Worm (Caenorhabditis elegans): ENCODE data around the gene fbxa-85.
A peak's percentile ranks its signal among the peaks of the same experiment; 100 is the strongest.

Gene fbxa-85

ce11 chrV:17241278-17241661 is 17.7 kb upstream of the fbxa-85 start:
- TF ChIP-seq saeg-2 (GFP tag; IDR thresholded peaks at IDR 0.05), result no peak
- no peak for TF ChIP-seq ceh-28 (tag; optimal IDR thresholded peaks at IDR 0.05)
- TF ChIP-seq dmd-6 (GFP tag; IDR thresholded peaks at IDR 0.05), result peak; percentile 73
- no peak for TF ChIP-seq skn-1 (tag; optimal IDR thresholded peaks at IDR 0.05)
- TF ChIP-seq lin-38 (GFP tag; IDR thresholded peaks at IDR 0.05), result no peak
- no peak for TF ChIP-seq fkh-10 (GFP tag; optimal IDR thresholded peaks at IDR 0.05)
- TF ChIP-seq ceh-82 (tag; optimal IDR thresholded peaks at IDR 0.05), result no peak
- no peak for TF ChIP-seq lin-39 (tag; optimal IDR thresholded peaks at IDR 0.05)
- TF ChIP-seq nhr-77 (tag; optimal IDR thresholded peaks at IDR 0.05), result no peak
- TF ChIP-seq nhr-76 (tag; optimal IDR thresholded peaks at IDR 0.05), result no peak
- no peak for TF ChIP-seq ceh-44 (GFP tag; IDR thresholded peaks at IDR 0.05)
- TF ChIP-seq nhr-6 (tag; optimal IDR thresholded peaks at IDR 0.05), result no peak
- peak; percentile 86 for TF ChIP-seq pqm-1 (tag; optimal IDR thresholded peaks at IDR 0.05)
- peak; percentile 47 for TF ChIP-seq nhr-28 (tag; optimal IDR thresholded peaks at IDR 0.05)
- TF ChIP-seq unc-130 (GFP tag; optimal IDR thresholded peaks at IDR 0.05), result no peak
- no peak for TF ChIP-seq daf-16 (GFP tag; optimal IDR thresholded peaks at IDR 0.05)
- peak; percentile 47 for TF ChIP-seq daf-16 (tag; optimal IDR thresholded peaks at IDR 0.05)
- TF ChIP-seq nhr-111 (GFP tag; optimal IDR thresholded peaks at IDR 0.05), result no peak
- TF ChIP-seq hlh-11 (tag; optimal IDR thresholded peaks at IDR 0.05), result peak; percentile 53
- TF ChIP-seq duxl-1 (tag; optimal IDR thresholded peaks at IDR 0.05; ENCODE audit: poor library complexity), result no peak

ce11 chrV:17242552-17242951 is 16.4 kb upstream of the fbxa-85 start, which contains the start of gene Y68A4B.3:
Gene Y68A4B.3 (minus strand): TSS chrV:17242652.
- TF ChIP-seq dmd-8 (GFP tag; IDR thresholded peaks at IDR 0.05) (no peak), hlh-11 (tag; optimal IDR thresholded peaks at IDR 0.05) (no peak), F26F4.8 (GFP tag; conservative IDR thresholded peaks at IDR 0.05) (no peak), T20F7.1 (GFP tag; optimal IDR thresholded peaks at IDR 0.05) (no peak), zfp-3 (GFP tag; conservative IDR thresholded peaks at IDR 0.05) (no peak), hlh-30 (tag; optimal IDR thresholded peaks at IDR 0.05; ENCODE audit: insufficient read depth) (no peak), pha-4 (GFP tag; IDR thresholded peaks at IDR 0.05) (no peak), pha-4 (tag; optimal IDR thresholded peaks at IDR 0.05) (no peak), zfp-2 (tag; optimal IDR thresholded peaks at IDR 0.05) (no peak), hif-1 (tag; optimal IDR thresholded peaks at IDR 0.05) (no peak)

ce11 chrV:17243016-17243415 is 16.0 kb upstream of the fbxa-85 start:
- TF ChIP-seq pqm-1 (tag; optimal IDR thresholded peaks at IDR 0.05) (peak; percentile 20), dmd-6 (GFP tag; IDR thresholded peaks at IDR 0.05) (0 out of 2 replicates have a peak, but pooled peaks have one; percentile 7), nhr-77 (tag; optimal IDR thresholded peaks at IDR 0.05) (no peak), php-3 (GFP tag; IDR thresholded peaks at IDR 0.05) (0 out of 2 replicates have a peak, but pooled peaks have one; percentile 26)

ce11 chrV:17245406-17245805 is 13.6 kb upstream of the fbxa-85 start, which contains the start of gene clec-242:
Gene clec-242 (minus strand): TSS chrV:17245506.
- TF ChIP-seq lin-15B (tag; optimal IDR thresholded peaks at IDR 0.05) (no peak), fkh-10 (GFP tag; optimal IDR thresholded peaks at IDR 0.05) (no peak), zip-11 (GFP tag; IDR thresholded peaks at IDR 0.05) (no peak), unc-39 (tag; optimal IDR thresholded peaks at IDR 0.05) (no peak), ces-1 (GFP tag; optimal IDR thresholded peaks at IDR 0.05) (no peak), Y105C5A.15 (GFP tag; IDR thresholded peaks at IDR 0.05) (no peak), ceh-20 (GFP tag; IDR thresholded peaks at IDR 0.05) (no peak), F49E8.2 (tag; optimal IDR thresholded peaks at IDR 0.05; ENCODE audit: borderline replicate concordance) (no peak), skn-1 (tag; optimal IDR thresholded peaks at IDR 0.05) (no peak), ceh-82 (tag; optimal IDR thresholded peaks at IDR 0.05) (no peak), F44E2.7 (GFP tag; IDR thresholded peaks at IDR 0.05) (no peak), tra-1 (GFP tag; IDR thresholded peaks at IDR 0.05) (no peak), dmd-8 (GFP tag; IDR thresholded peaks at IDR 0.05) (no peak), lin-39 (tag; optimal IDR thresholded peaks at IDR 0.05) (no peak), nhr-48 (tag; optimal IDR thresholded peaks at IDR 0.05) (no peak), ztf-7 (tag; optimal IDR thresholded peaks at IDR 0.05) (no peak), zip-2 (tag; optimal IDR thresholded peaks at IDR 0.05) (no peak), nhr-42 (GFP tag; IDR thresholded peaks at IDR 0.05) (no peak), egl-43 (GFP tag; IDR thresholded peaks at IDR 0.05) (no peak), egl-27 (tag; optimal IDR thresholded peaks at IDR 0.05) (no peak)
